Worm (Caenorhabditis elegans): ENCODE data around the gene sri-51.
"Not testable (repeated sequence)": the region's sequence is repeated elsewhere in the genome, so short reads cannot be mapped to it uniquely, and the experiment has no call there.

DNA sequence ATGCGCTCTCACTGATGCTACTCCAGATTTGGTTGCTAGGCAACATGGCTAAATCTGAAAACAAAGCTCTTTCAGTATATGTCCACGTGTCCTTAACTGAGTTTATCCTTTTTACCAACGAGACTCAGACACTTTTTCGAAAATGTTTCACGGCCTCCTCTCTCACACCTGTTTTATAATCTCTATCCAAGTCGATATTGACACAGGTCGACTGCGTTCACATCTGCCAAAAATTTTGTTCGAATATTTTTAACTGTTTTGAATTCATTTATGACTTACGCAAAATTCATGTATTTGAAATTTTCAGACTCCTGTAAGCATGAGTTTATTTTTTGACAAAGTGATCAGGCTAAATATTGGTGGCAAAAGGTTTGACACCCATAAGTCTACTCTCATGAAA, 16.9 kb upstream of the sri-51 start, which contains the start of gene ZC239.3:
- not testable (repeated sequence) for TF ChIP-seq attf-5 (GFP tag; optimal IDR thresholded peaks at IDR 0.05); T07F8.4 (tag; optimal IDR thresholded peaks at IDR 0.05); fkh-3 (tag; optimal IDR thresholded peaks at IDR 0.05); snpc-3.4 (tag; optimal IDR thresholded peaks at IDR 0.05)
